Worm (Caenorhabditis elegans) whole organism, L1 larva: ENCODE measurements around the gene faxc-2.

Source experiments
- C34B4.2 ChIP-seq: sonication (generic microtip); optimal IDR thresholded peaks from 2 replicates; lab custom pipeline; 2017; ENCODE audit warnings: mild to moderate bottlenecking, missing genetic modification characterization, missing compliant biosample characterization
- aha-1 ChIP-seq: fragments of 150-350 bp; optimal IDR thresholded peaks from 2 replicates; lab custom pipeline; 2014; ENCODE audit warnings: missing biosample characterization, missing genetic modification characterization
- aly-2 ChIP-seq: fragments of 150-350 bp; optimal IDR thresholded peaks from 2 replicates; lab custom pipeline; 2014; ENCODE audit warnings: missing biosample characterization, missing genetic modification characterization
- ama-1 ChIP-seq: fragments of 150-350 bp; optimal IDR thresholded peaks from 2 replicates; lab custom pipeline; 2014
- ceh-90 ChIP-seq: sonication (generic microtip); optimal IDR thresholded peaks from 2 replicates; lab custom pipeline; 2016; ENCODE audit warnings: missing genetic modification characterization, missing compliant biosample characterization
- egl-27 ChIP-seq, 2 experiments: fragments of 150-350 bp in 1 of 2; sonication (generic microtip); optimal IDR thresholded peaks; 3 replicates each; lab custom pipeline; 2017 to 2018; ENCODE audit warnings: missing biosample characterization in 2 of 2, missing genetic modification characterization in 2 of 2, missing genetic modification reagents in 2 of 2
- elt-3 ChIP-seq, 6 experiments: fragments of 150-350 bp in 1 of 6; sonication (generic microtip); optimal IDR thresholded peaks; 2 replicates each; lab custom pipeline; 2017 to 2018; ENCODE audit warnings: missing biosample characterization in 6 of 6, missing genetic modification characterization in 6 of 6, inconsistent platforms in 1 of 6
- jun-1 ChIP-seq: fragments of 150-350 bp; optimal IDR thresholded peaks from 2 replicates; lab custom pipeline; 2014; ENCODE audit warnings: missing biosample characterization, missing genetic modification reagents, missing genetic modification characterization
- nhr-11 ChIP-seq: fragments of 150-350 bp; optimal IDR thresholded peaks from 2 replicates; lab custom pipeline; 2014; ENCODE audit warnings: missing biosample characterization, missing genetic modification characterization
- pax-3 ChIP-seq: fragments of 200-800 bp; sonication (Bioruptor generic); optimal IDR thresholded peaks from 2 replicates; lab custom pipeline; 2018; ENCODE audit warnings: mild to moderate bottlenecking, missing genetic modification characterization, moderate library complexity, missing compliant biosample characterization
- sptf-1 ChIP-seq: fragments of 150-350 bp; optimal IDR thresholded peaks from 2 replicates; lab custom pipeline; 2014; ENCODE audit warnings: missing biosample characterization, missing genetic modification characterization

- TF ChIP-seq C34B4.2 (tag; lab: Kevin White, UChicago) (no peak), nhr-11 (tag; lab: Kevin White, UChicago) (no peak), elt-3 (tag; optimal IDR thresholded peaks at IDR 0.05; lab: Kevin White, UChicago) (no peak), sptf-1 (tag; lab: Kevin White, UChicago) (no peak), aha-1 (tag; lab: Kevin White, UChicago) (no peak), pax-3 (no peak), ceh-90 (tag; lab: Kevin White, UChicago) (no peak), jun-1 (no peak), egl-27 (tag; optimal IDR thresholded peaks at IDR 0.05; lab: Kevin White, UChicago) (no peak), ama-1 (no peak), aly-2 (tag; lab: Kevin White, UChicago) (no peak)
Observed at ce11 chrII:13320811-13321210, 11.7 kb downstream of the faxc-2 start, which contains the start of gene mac-1.
